Worm (Caenorhabditis elegans) whole organism, early embryonic: Measurements from ENCODE around the gene mcm-6.

ENCODE experiments used
- ama-1 ChIP-seq: fragments of 150-350 bp; optimal IDR thresholded peaks from 2 replicates; lab custom pipeline; 2014
- flt-1 ChIP-seq: fragments of 200-800 bp; sonication (Bioruptor generic); IDR thresholded peaks from 2 replicates; pipeline ENCODE4 v1.3.6; 2022; ENCODE audit warnings: missing genetic modification characterization, missing compliant biosample characterization
- pes-1 ChIP-seq: fragments of 200-800 bp; sonication (Bioruptor generic); IDR thresholded peaks from 2 replicates; pipeline ENCODE4 v1.3.6; 2022; ENCODE audit warnings: missing genetic modification reagents, missing genetic modification characterization, missing compliant biosample characterization
- tra-4 ChIP-seq: sonication (generic microtip); optimal IDR thresholded peaks from 2 replicates; lab custom pipeline; 2017; ENCODE audit warnings: missing genetic modification characterization, missing compliant biosample characterization

ce11 chrIII:9843715-9844114 is 49.5 kb downstream of the mcm-6 start, which contains the start of gene K11H3.5:
- no peak for TF ChIP-seq tra-4
- TF ChIP-seq ama-1: no peak
- TF ChIP-seq flt-1 (GFP tag; lab: Robert Waterston, UW): no peak
- no peak for TF ChIP-seq pes-1 (GFP tag; lab: Robert Waterston, UW)
